Worm (Caenorhabditis elegans) whole organism, young adult: Measurements from ENCODE around the gene nuo-5.

Experiments used
- C06A6.2 ChIP-seq: fragments of 200-800 bp; sonication (Bioruptor generic); conservative IDR thresholded peaks from 2 replicates; pipeline ENCODE4 v1.3.6; 2022; ENCODE audit warnings: missing genetic modification characterization, missing compliant biosample characterization
- F10E7.11 ChIP-seq: sonication (generic microtip); optimal IDR thresholded peaks from 2 replicates; lab custom pipeline; 2017; ENCODE audit warnings: mild to moderate bottlenecking, missing genetic modification characterization, moderate library complexity, missing compliant biosample characterization
- F33H1.4 ChIP-seq: fragments of 200-800 bp; sonication (Bioruptor generic); IDR thresholded peaks from 2 replicates; pipeline ENCODE4 v1.3.6; 2022; ENCODE audit warnings: missing genetic modification reagents, missing genetic modification characterization, missing compliant biosample characterization
- F57A8.1 ChIP-seq: fragments of 200-800 bp; sonication (Bioruptor generic); optimal IDR thresholded peaks from 2 replicates; lab custom pipeline; 2018; ENCODE audit warnings: mild to moderate bottlenecking, missing genetic modification characterization, moderate library complexity, missing compliant biosample characterization
- Y53G8AR.9 ChIP-seq: fragments of 200-800 bp; sonication (Bioruptor generic); conservative IDR thresholded peaks from 2 replicates; pipeline ENCODE4 v1.3.6; 2022; ENCODE audit warnings: missing genetic modification reagents, missing genetic modification characterization, missing compliant biosample characterization
- Y95B8A.8 ChIP-seq: fragments of 200-800 bp; sonication (Bioruptor generic); IDR thresholded peaks from 2 replicates; pipeline ENCODE4 v1.3.6; 2022; ENCODE audit warnings: missing genetic modification reagents, missing genetic modification characterization, missing compliant biosample characterization
- akir-1 ChIP-seq: fragments of 200-800 bp; sonication (Bioruptor generic); optimal IDR thresholded peaks from 2 replicates; lab custom pipeline; 2018; ENCODE audit warnings: mild to moderate bottlenecking, missing genetic modification characterization, moderate library complexity, missing compliant biosample characterization
- attf-5 ChIP-seq: fragments of 200-800 bp; sonication (Bioruptor generic); optimal IDR thresholded peaks from 2 replicates; lab custom pipeline; 2018; ENCODE audit warnings: mild to moderate bottlenecking, missing genetic modification characterization, missing compliant biosample characterization
- attf-6 ChIP-seq: fragments of 200-800 bp; sonication (Bioruptor generic); IDR thresholded peaks from 2 replicates; pipeline ENCODE4 v1.3.6; 2022; ENCODE audit warnings: missing genetic modification reagents, missing genetic modification characterization, missing compliant biosample characterization
- bed-2 ChIP-seq: fragments of 200-800 bp; sonication (Bioruptor generic); IDR thresholded peaks from 2 replicates; pipeline ENCODE4 v1.3.6; 2022; ENCODE audit warnings: missing genetic modification reagents, missing genetic modification characterization, missing compliant biosample characterization
- ceh-79 ChIP-seq: sonication (generic microtip); optimal IDR thresholded peaks from 2 replicates; lab custom pipeline; 2017; ENCODE audit warnings: mild to moderate bottlenecking, missing genetic modification characterization, missing compliant biosample characterization
- die-1 ChIP-seq: sonication (generic microtip); optimal IDR thresholded peaks from 2 replicates; lab custom pipeline; 2016; ENCODE audit warnings: missing genotype, mild to moderate bottlenecking, missing genetic modification characterization, missing compliant biosample characterization
- efl-1 ChIP-seq: fragments of 150-350 bp; optimal IDR thresholded peaks from 2 replicates; lab custom pipeline; 2014; ENCODE audit warnings: missing biosample characterization, missing genetic modification reagents, missing genetic modification characterization
- ekl-4 ChIP-seq: fragments of 200-800 bp; sonication (Bioruptor generic); IDR thresholded peaks from 2 replicates; pipeline ENCODE4 v1.3.6; 2022; ENCODE audit warnings: missing genetic modification reagents, missing genetic modification characterization, missing compliant biosample characterization
- let-607 ChIP-seq, 2 experiments: fragments of 200-800 bp in 1 of 2; sonication (Bioruptor generic) in 1 of 2; sonication (generic microtip) in 1 of 2; optimal IDR thresholded peaks; 2 replicates each; lab custom pipeline; 2016 to 2018; ENCODE audit warnings: mild to moderate bottlenecking in 2 of 2, missing compliant biosample characterization in 2 of 2, missing genetic modification characterization in 2 of 2, moderate library complexity in 2 of 2, missing genotype in 1 of 2
- lin-35 ChIP-seq, 3 experiments: fragments of 150-350 bp in 2 of 3; sonication (generic microtip) in 1 of 3; optimal IDR thresholded peaks; 2 replicates each; lab custom pipeline; 2014 to 2018; ENCODE audit warnings: missing biosample characterization in 3 of 3, missing genetic modification characterization in 3 of 3, missing genetic modification reagents in 3 of 3
- lir-1 ChIP-seq: fragments of 200-800 bp; sonication (Bioruptor generic); conservative IDR thresholded peaks from 2 replicates; pipeline ENCODE4 v1.3.6; 2022; ENCODE audit warnings: missing genetic modification reagents, missing genetic modification characterization, missing compliant biosample characterization
- lsl-1 ChIP-seq: fragments of 200-800 bp; sonication (Bioruptor generic); optimal IDR thresholded peaks from 2 replicates; lab custom pipeline; 2018; ENCODE audit warnings: mild to moderate bottlenecking, missing genetic modification characterization, moderate library complexity, missing compliant biosample characterization
- lsy-27 ChIP-seq: sonication (generic microtip); optimal IDR thresholded peaks from 2 replicates; lab custom pipeline; 2017; ENCODE audit warnings: missing genetic modification characterization, mild to moderate bottlenecking, missing compliant biosample characterization, antibody characterized with exemption, missing genotype, borderline replicate concordance; ENCODE audit not compliant: insufficient read depth
- madf-10 ChIP-seq: sonication (generic microtip); optimal IDR thresholded peaks from 2 replicates; lab custom pipeline; 2016; ENCODE audit warnings: mild to moderate bottlenecking, missing genetic modification characterization, missing compliant biosample characterization
- madf-6 ChIP-seq: fragments of 200-800 bp; sonication (Bioruptor generic); IDR thresholded peaks from 2 replicates; pipeline ENCODE4 v1.3.6; 2022; ENCODE audit warnings: missing genetic modification reagents, missing genetic modification characterization, missing compliant biosample characterization
- madf-8 ChIP-seq: fragments of 200-800 bp; sonication (Bioruptor generic); conservative IDR thresholded peaks from 2 replicates; pipeline ENCODE4 v1.3.6; 2022; ENCODE audit warnings: missing genetic modification reagents, missing genetic modification characterization, missing compliant biosample characterization
- mcd-1 ChIP-seq: fragments of 200-800 bp; sonication (Bioruptor generic); IDR thresholded peaks from 2 replicates; pipeline ENCODE4 v1.3.6; 2022; ENCODE audit warnings: missing genetic modification reagents, missing genetic modification characterization, missing compliant biosample characterization
- mes-4 ChIP-seq: sonication (generic microtip); optimal IDR thresholded peaks from 2 replicates; lab custom pipeline; 2016; ENCODE audit warnings: missing genotype, missing genetic modification characterization, missing compliant biosample characterization
- nfya-1 ChIP-seq: sonication (generic microtip); optimal IDR thresholded peaks from 2 replicates; lab custom pipeline; 2017; ENCODE audit warnings: antibody characterized with exemption, missing compliant biosample characterization, missing genetic modification characterization, borderline replicate concordance; ENCODE audit not compliant: insufficient read depth
- nfyb-1 ChIP-seq: fragments of 200-800 bp; sonication (Bioruptor generic); IDR thresholded peaks from 2 replicates; pipeline ENCODE4 v1.3.6; 2022; ENCODE audit warnings: missing genetic modification reagents, missing genetic modification characterization, missing compliant biosample characterization
- nhr-120 ChIP-seq: fragments of 200-800 bp; sonication (Bioruptor generic); IDR thresholded peaks from 2 replicates; pipeline ENCODE4 v1.3.6; 2022; ENCODE audit warnings: missing genetic modification characterization, missing compliant biosample characterization
- nhr-27 ChIP-seq: fragments of 200-800 bp; sonication (Bioruptor generic); optimal IDR thresholded peaks from 2 replicates; lab custom pipeline; 2018; ENCODE audit warnings: mild to moderate bottlenecking, missing genetic modification characterization, moderate library complexity, missing compliant biosample characterization
- rec-8 ChIP-seq, 2 experiments: sonication (generic microtip); optimal IDR thresholded peaks; 2 replicates each; lab custom pipeline; 2016; ENCODE audit warnings: mild to moderate bottlenecking in 2 of 2, missing genetic modification characterization in 2 of 2, missing genetic modification reagents in 2 of 2, missing genotype in 2 of 2, missing biosample characterization in 1 of 2, missing compliant biosample characterization in 1 of 2, moderate library complexity in 1 of 2
- sea-2 ChIP-seq: fragments of 200-800 bp; sonication (Bioruptor generic); IDR thresholded peaks from 2 replicates; pipeline ENCODE4 v1.3.6; 2022; ENCODE audit warnings: missing genetic modification characterization, missing compliant biosample characterization
- somi-1 ChIP-seq: fragments of 200-800 bp; sonication (Bioruptor generic); optimal IDR thresholded peaks from 2 replicates; lab custom pipeline; 2018; ENCODE audit warnings: mild to moderate bottlenecking, missing genetic modification characterization, missing compliant biosample characterization
- unc-130 ChIP-seq: sonication (generic microtip); optimal IDR thresholded peaks from 2 replicates; lab custom pipeline; 2016; ENCODE audit warnings: missing genetic modification reagents, missing genetic modification characterization, missing compliant biosample characterization
- xnd-1 ChIP-seq: sonication (generic microtip); optimal IDR thresholded peaks from 2 replicates; lab custom pipeline; 2016; ENCODE audit warnings: missing genotype, missing genetic modification reagents, missing genetic modification characterization, missing compliant biosample characterization
- zfh-2 ChIP-seq: fragments of 200-800 bp; sonication (Bioruptor generic); conservative IDR thresholded peaks from 2 replicates; pipeline ENCODE4 v1.3.6; 2022; ENCODE audit warnings: missing genetic modification reagents, missing genetic modification characterization, missing compliant biosample characterization
- zim-3 ChIP-seq: sonication (generic microtip); optimal IDR thresholded peaks from 2 replicates; lab custom pipeline; 2017; ENCODE audit warnings: mild to moderate bottlenecking, missing genetic modification characterization, moderate library complexity, missing compliant biosample characterization
- ztf-25 ChIP-seq: fragments of 200-800 bp; sonication (Bioruptor generic); IDR thresholded peaks from 2 replicates; pipeline ENCODE4 v1.3.6; 2022; ENCODE audit warnings: missing genetic modification reagents, missing genetic modification characterization, missing compliant biosample characterization
- ztf-28 ChIP-seq: fragments of 200-800 bp; sonication (Bioruptor generic); IDR thresholded peaks from 2 replicates; pipeline ENCODE4 v1.3.6; 2022; ENCODE audit warnings: missing genetic modification reagents, missing genetic modification characterization, missing compliant biosample characterization

The nuo-5 gene

DNA sequence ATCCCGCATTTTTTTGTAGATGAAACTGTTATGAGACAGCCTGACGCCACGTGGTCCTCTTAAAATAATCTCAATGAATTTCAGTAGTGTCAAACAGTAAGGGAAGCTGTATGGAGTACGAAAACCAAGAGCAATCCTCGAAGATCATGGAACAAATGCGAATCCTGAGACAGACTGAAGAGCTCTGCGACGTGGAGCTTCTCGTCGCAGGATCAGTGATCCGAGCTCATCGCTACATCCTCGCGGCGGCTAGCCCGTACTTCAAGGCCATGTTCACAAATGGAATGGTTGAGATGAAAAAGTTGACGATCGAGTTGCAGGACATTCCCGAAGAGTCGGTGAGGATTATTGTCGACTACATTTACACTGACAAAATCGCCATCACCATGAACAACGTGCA, 14.5 kb upstream of the nuo-5 start:
- TF ChIP-seq akir-1 (GFP tag; lab: Kevin White, UChicago) = no peak
- TF ChIP-seq lin-35 (GFP tag; optimal IDR thresholded peaks at IDR 0.05; lab: Kevin White, UChicago) = no peak
- no peak for TF ChIP-seq lsl-1
- no peak for TF ChIP-seq ekl-4 (GFP tag; lab: Robert Waterston, UW)
- TF ChIP-seq mcd-1 (GFP tag; lab: Robert Waterston, UW) = no peak
- TF ChIP-seq rec-8 (tag; optimal IDR thresholded peaks at IDR 0.05; lab: Kevin White, UChicago) = no peak
- TF ChIP-seq unc-130 (GFP tag; lab: Kevin White, UChicago) = no peak
- no peak for TF ChIP-seq sea-2

DNA sequence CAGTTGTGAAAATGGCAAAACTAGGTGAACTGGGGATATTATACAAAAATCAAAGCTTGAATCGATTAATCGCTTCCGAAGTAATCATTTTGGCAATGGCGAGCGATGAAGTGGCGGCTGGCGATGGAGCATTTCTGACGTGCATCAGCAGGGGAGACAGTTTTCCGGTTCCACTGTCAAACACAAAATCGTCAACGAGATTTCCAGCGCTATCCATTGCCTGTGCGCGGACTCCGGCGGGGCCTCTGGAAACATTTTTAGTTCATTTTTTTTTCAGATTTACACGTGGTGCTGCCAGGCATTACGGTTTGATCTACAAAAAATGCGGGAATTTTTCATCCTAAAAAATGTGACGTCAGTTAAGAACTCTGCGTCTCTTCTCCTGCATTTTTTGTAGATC, 10.2 kb upstream of the nuo-5 start:
- TF ChIP-seq F10E7.11 (tag; lab: Kevin White, UChicago) = no peak
- no peak for TF ChIP-seq attf-6 (GFP tag; lab: Robert Waterston, UW)
- 0 out of 2 replicates have a peak, but pooled peaks have one; percentile 14 for TF ChIP-seq C06A6.2 (GFP tag; lab: Robert Waterston, UW)
- 0 out of 2 replicates have a peak, but pooled peaks have one; percentile 5 for TF ChIP-seq Y95B8A.8
- TF ChIP-seq ztf-25 (GFP tag; lab: Robert Waterston, UW) = 0 out of 2 replicates have a peak, but pooled peaks have one; percentile 60
- 0 out of 2 replicates have a peak, but pooled peaks have one; percentile 10 for TF ChIP-seq nfyb-1
- no peak for TF ChIP-seq let-607 (tag; optimal IDR thresholded peaks at IDR 0.05; lab: Kevin White, UChicago)
- TF ChIP-seq lir-1 (GFP tag; lab: Robert Waterston, UW) = no peak
- TF ChIP-seq somi-1 (GFP tag; lab: Kevin White, UChicago) = no peak
- TF ChIP-seq Y53G8AR.9 (GFP tag; lab: Robert Waterston, UW) = peak; percentile 63; the same call in 1 of the 2 replicates
- no peak for TF ChIP-seq attf-5
- no peak for TF ChIP-seq madf-10 (tag; lab: Kevin White, UChicago)
- TF ChIP-seq ceh-79 (tag; lab: Kevin White, UChicago) = no peak
- no peak for TF ChIP-seq nfya-1 (tag; lab: Kevin White, UChicago)

DNA sequence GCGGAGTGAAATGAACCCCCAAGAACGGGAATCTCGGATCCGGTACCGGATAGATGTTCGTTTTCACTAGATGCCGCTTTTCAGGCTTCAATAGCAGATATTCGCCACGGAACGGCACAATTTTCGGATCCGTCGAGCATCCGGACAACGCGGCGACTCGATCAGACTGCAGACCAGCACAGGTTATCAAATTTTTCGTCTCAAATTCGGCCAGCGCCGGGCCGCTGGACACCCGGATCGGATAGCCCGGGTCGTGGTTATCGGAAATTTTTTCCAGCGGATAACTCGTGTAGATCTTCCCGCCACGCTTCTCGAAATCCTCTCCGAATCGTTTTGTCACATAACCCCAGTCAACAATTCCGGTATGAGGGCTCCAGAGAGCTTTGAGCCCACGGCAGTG, 8.3 kb upstream of the nuo-5 start:
- TF ChIP-seq F57A8.1 (GFP tag; lab: Kevin White, UChicago) = no peak
- TF ChIP-seq zfh-2 = peak; percentile 63

DNA sequence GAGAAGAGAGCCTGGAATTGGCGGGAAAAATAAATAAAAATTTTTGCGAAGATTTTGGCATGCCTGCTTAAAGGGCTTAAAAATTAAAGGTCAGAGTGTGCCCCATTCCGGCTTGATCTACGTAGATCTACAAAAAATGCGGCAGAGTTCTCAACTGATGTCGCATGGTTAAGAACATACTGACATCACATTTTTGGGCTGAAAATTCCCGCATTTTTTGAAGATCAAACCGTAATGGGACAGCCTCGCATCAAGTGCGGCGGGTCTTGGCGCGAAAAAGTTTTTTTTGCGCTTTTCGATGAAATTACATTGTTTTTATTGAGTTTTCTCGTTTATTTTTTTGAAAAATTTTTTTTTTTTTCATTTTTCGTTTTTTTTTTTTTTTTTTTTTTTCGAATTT, 7.8 kb upstream of the nuo-5 start:
- TF ChIP-seq F57A8.1 (GFP tag; lab: Kevin White, UChicago) = no peak
- no peak for TF ChIP-seq lsy-27 (tag; lab: Kevin White, UChicago)
- TF ChIP-seq F33H1.4 = 0 out of 2 replicates have a peak, but pooled peaks have one; percentile 26
- TF ChIP-seq madf-8 = peak; percentile 45
- TF ChIP-seq nhr-27 (tag; lab: Kevin White, UChicago) = no peak
- TF ChIP-seq mes-4 (tag; lab: Kevin White, UChicago) = no peak
- peak; percentile 42 for TF ChIP-seq xnd-1 (tag; lab: Kevin White, UChicago)
- TF ChIP-seq lsl-1 = no peak
- peak; percentile 58 for TF ChIP-seq efl-1 (GFP tag; lab: Kevin White, UChicago)
- TF ChIP-seq ztf-28 = no peak
- TF ChIP-seq die-1 (tag; lab: Kevin White, UChicago) = no peak
- TF ChIP-seq madf-6 = peak; percentile 67
- TF ChIP-seq nhr-120 (GFP tag; lab: Robert Waterston, UW) = no peak
- TF ChIP-seq madf-10 (tag; lab: Kevin White, UChicago) = no peak
- TF ChIP-seq bed-2 (GFP tag; lab: Robert Waterston, UW) = no peak
- no peak for TF ChIP-seq zim-3 (tag; lab: Kevin White, UChicago)
- TF ChIP-seq, all 124 proteins: peak for 5
